Fruit fly (Drosophila melanogaster) whole organism, embryonic: ENCODE measurements around the gene CG31219.
A peak's percentile ranks its signal among the peaks of the same experiment; 100 is the strongest.

Source experiments
- Ada2b ChIP-seq: fragments of 200-800 bp; sonication (Bioruptor generic); IDR thresholded peaks from 2 replicates; pipeline ENCODE4 v1.3.6; 2022; ENCODE audit warnings: missing biosample characterization, missing genetic modification characterization
- Awh ChIP-seq: fragments of 200-800 bp; sonication (Bioruptor generic); IDR thresholded peaks from 2 replicates; pipeline ENCODE4, ENCODE4 v1.3.6; 2022; ENCODE audit warnings: missing biosample characterization, missing genetic modification characterization
- B-H2 ChIP-seq: fragments of 200-800 bp; sonication (Bioruptor generic); optimal IDR thresholded peaks from 2 replicates; lab custom pipeline; 2018; ENCODE audit warnings: missing biosample characterization, mild to moderate bottlenecking, missing genetic modification characterization
- Bdp1 ChIP-seq: fragments of 200-800 bp; sonication (Bioruptor generic); optimal IDR thresholded peaks from 3 replicates; lab custom pipeline; 2016; ENCODE audit warnings: missing biosample characterization, missing genetic modification characterization
- Bgb ChIP-seq: fragments of 200-800 bp; sonication (Bioruptor generic); IDR thresholded peaks from 2 replicates; pipeline ENCODE4 v1.3.6; 2022; ENCODE audit warnings: missing biosample characterization, missing genetic modification characterization; ENCODE audit not compliant: partially characterized antibody
- BtbVII ChIP-seq: fragments of 200-800 bp; sonication (Bioruptor generic); optimal IDR thresholded peaks from 3 replicates; lab custom pipeline; 2017; ENCODE audit warnings: missing biosample characterization, mild to moderate bottlenecking, missing genetic modification characterization
- Bteb2 ChIP-seq: fragments of 200-800 bp; sonication (Bioruptor generic); optimal IDR thresholded peaks from 2 replicates; lab custom pipeline; 2016; ENCODE audit warnings: missing biosample characterization, missing genetic modification characterization
- CG13123 ChIP-seq: fragments of 200-800 bp; sonication (Bioruptor generic); optimal IDR thresholded peaks from 2 replicates; lab custom pipeline; 2016; ENCODE audit warnings: missing biosample characterization, missing genetic modification characterization
- CG14965 ChIP-seq: fragments of 200-800 bp; sonication (Bioruptor generic); optimal IDR thresholded peaks from 2 replicates; lab custom pipeline; 2016; ENCODE audit warnings: missing biosample characterization, missing genetic modification characterization, borderline replicate concordance
- CG1529 ChIP-seq: fragments of 200-800 bp; sonication (Bioruptor generic); optimal IDR thresholded peaks from 3 replicates; lab custom pipeline; 2018; ENCODE audit warnings: missing biosample characterization, missing genetic modification characterization
- CG15514 ChIP-seq: fragments of 200-800 bp; sonication (Bioruptor generic); optimal IDR thresholded peaks from 3 replicates; lab custom pipeline; 2017; ENCODE audit warnings: missing biosample characterization, missing genetic modification characterization, mild to moderate bottlenecking, moderate library complexity, missing genetic modification reagents
- CG17802 ChIP-seq: fragments of 200-800 bp; sonication (Bioruptor generic); optimal IDR thresholded peaks from 2 replicates; lab custom pipeline; 2018; ENCODE audit warnings: missing biosample characterization, mild to moderate bottlenecking, missing genetic modification characterization, moderate library complexity
- CG18476 ChIP-seq: fragments of 200-800 bp; sonication (Bioruptor generic); optimal IDR thresholded peaks from 2 replicates; lab custom pipeline; 2016; ENCODE audit warnings: missing biosample characterization, mild to moderate bottlenecking, missing genetic modification characterization
- CG2116 ChIP-seq: fragments of 200-800 bp; sonication (Bioruptor generic); optimal IDR thresholded peaks from 3 replicates; lab custom pipeline; 2018; ENCODE audit warnings: missing biosample characterization, mild to moderate bottlenecking, missing genetic modification characterization
- CG34422 ChIP-seq: fragments of 200-800 bp; sonication (Bioruptor generic); IDR thresholded peaks from 3 replicates; pipeline ENCODE4 v1.3.6; 2022; ENCODE audit warnings: missing biosample characterization, missing genetic modification characterization
- CG4282 ChIP-seq: fragments of 200-800 bp; sonication (Bioruptor generic); optimal IDR thresholded peaks from 2 replicates; lab custom pipeline; 2016; ENCODE audit warnings: missing biosample characterization, missing genetic modification characterization
- CG4854 ChIP-seq: fragments of 200-800 bp; sonication (Bioruptor generic); optimal IDR thresholded peaks from 2 replicates; lab custom pipeline; 2016; ENCODE audit warnings: missing biosample characterization, missing genetic modification characterization, inconsistent platforms
- CG6654 ChIP-seq: fragments of 200-800 bp; sonication (Bioruptor generic); optimal IDR thresholded peaks from 2 replicates; lab custom pipeline; 2017; ENCODE audit warnings: missing biosample characterization, mild to moderate bottlenecking, missing genetic modification characterization
- CG6689 ChIP-seq: fragments of 200-800 bp; sonication (Bioruptor generic); IDR thresholded peaks from 2 replicates; pipeline ENCODE4 v1.3.6; 2022; ENCODE audit warnings: missing biosample characterization, missing genetic modification characterization
- Ets65A ChIP-seq: fragments of 200-800 bp; sonication (Bioruptor generic); peaks from one replicate; lab custom pipeline; 2016; ENCODE audit warnings: missing biosample characterization, missing genetic modification characterization
- Hey ChIP-seq: fragments of 200-800 bp; sonication (Bioruptor generic); optimal IDR thresholded peaks from 3 replicates; lab custom pipeline; 2018; ENCODE audit warnings: missing biosample characterization, mild to moderate bottlenecking, missing genetic modification characterization
- MBD-R2 ChIP-seq: fragments of 200-800 bp; sonication (Bioruptor generic); IDR thresholded peaks from 2 replicates; pipeline ENCODE4 v1.3.6; 2022; ENCODE audit warnings: missing biosample characterization, missing genetic modification characterization
- Scr ChIP-seq: fragments of 200-800 bp; sonication (Bioruptor generic); IDR thresholded peaks from 2 replicates; pipeline ENCODE4 v1.3.6; 2022; ENCODE audit warnings: missing biosample characterization, missing genetic modification characterization; ENCODE audit not compliant: partially characterized antibody
- YL-1 ChIP-seq: fragments of 200-800 bp; sonication (Bioruptor generic); optimal IDR thresholded peaks from 3 replicates; lab custom pipeline; 2017; ENCODE audit warnings: missing biosample characterization, mild to moderate bottlenecking, missing genetic modification characterization
- amos ChIP-seq: fragments of 200-800 bp; sonication (Bioruptor generic); IDR thresholded peaks from 2 replicates; pipeline ENCODE4 v1.3.6; 2022; ENCODE audit warnings: missing biosample characterization, missing genetic modification characterization; ENCODE audit not compliant: partially characterized antibody
- ara ChIP-seq: fragments of 200-800 bp; sonication (Bioruptor generic); IDR thresholded peaks from 2 replicates; pipeline ENCODE4 v1.3.6; 2022; ENCODE audit warnings: missing biosample characterization, missing genetic modification characterization
- bigmax ChIP-seq: fragments of 200-800 bp; sonication (Bioruptor generic); optimal IDR thresholded peaks from 2 replicates; lab custom pipeline; 2018; ENCODE audit warnings: missing biosample characterization, mild to moderate bottlenecking, missing genetic modification characterization
- cas ChIP-seq: fragments of 200-800 bp; sonication (Bioruptor generic); IDR thresholded peaks from 2 replicates; pipeline ENCODE4 v1.3.6; 2022; ENCODE audit warnings: missing biosample characterization, missing genetic modification characterization
- cg ChIP-seq: fragments of 200-800 bp; sonication (Bioruptor generic); optimal IDR thresholded peaks from 3 replicates; lab custom pipeline; 2019; ENCODE audit warnings: missing biosample characterization, mild to moderate bottlenecking, missing genetic modification characterization, moderate library complexity
- ci ChIP-seq: fragments of 200-800 bp; sonication (Bioruptor generic); IDR thresholded peaks from 3 replicates; pipeline ENCODE4 v1.3.6; 2022; ENCODE audit warnings: missing biosample characterization, missing genetic modification characterization
- crp ChIP-seq, 2 experiments: fragments of 200-800 bp; sonication (Bioruptor generic); optimal IDR thresholded peaks; 2 replicates in 1 of 2; 3 replicates in 1 of 2; lab custom pipeline; 2017; ENCODE audit warnings: missing biosample characterization in 2 of 2, missing genetic modification characterization in 2 of 2, mild to moderate bottlenecking in 1 of 2, moderate library complexity in 1 of 2
- cwo ChIP-seq: fragments of 200-800 bp; sonication (Bioruptor generic); optimal IDR thresholded peaks from 3 replicates; lab custom pipeline; 2017; ENCODE audit warnings: missing biosample characterization, missing genetic modification characterization, mild to moderate bottlenecking, moderate library complexity, missing genetic modification reagents
- danr ChIP-seq: fragments of 200-800 bp; sonication (Bioruptor generic); IDR thresholded peaks from 2 replicates; pipeline ENCODE4 v1.3.6; 2022; ENCODE audit warnings: missing biosample characterization, missing genetic modification characterization
- dpn ChIP-seq, 2 experiments: fragments of 200-800 bp; sonication (Bioruptor generic); optimal IDR thresholded peaks; 3 replicates each; lab custom pipeline; 2016; ENCODE audit warnings: missing biosample characterization in 2 of 2, missing genetic modification characterization in 2 of 2
- ewg ChIP-seq: fragments of 200-800 bp; sonication (Bioruptor generic); optimal IDR thresholded peaks from 3 replicates; lab custom pipeline; 2017; ENCODE audit warnings: mild to moderate bottlenecking, missing biosample characterization, missing genetic modification reagents, missing genetic modification characterization
- exex ChIP-seq: fragments of 200-800 bp; sonication (Bioruptor generic); optimal IDR thresholded peaks from 4 replicates; lab custom pipeline; 2018; ENCODE audit warnings: missing biosample characterization, mild to moderate bottlenecking, missing genetic modification characterization, moderate library complexity
- hbn ChIP-seq: fragments of 200-800 bp; sonication (Bioruptor generic); IDR thresholded peaks from 2 replicates; pipeline ENCODE4 v1.3.6; 2022; ENCODE audit warnings: missing biosample characterization, missing genetic modification characterization; ENCODE audit not compliant: partially characterized antibody
- ind ChIP-seq: fragments of 200-800 bp; sonication (Bioruptor generic); optimal IDR thresholded peaks from 3 replicates; lab custom pipeline; 2016; ENCODE audit warnings: missing biosample characterization, missing genetic modification characterization
- jing ChIP-seq: fragments of 200-800 bp; sonication (Bioruptor generic); optimal IDR thresholded peaks from 2 replicates; lab custom pipeline; 2018; ENCODE audit warnings: missing biosample characterization, mild to moderate bottlenecking, missing genetic modification characterization
- kah ChIP-seq: fragments of 200-800 bp; sonication (Bioruptor generic); optimal IDR thresholded peaks from 2 replicates; lab custom pipeline; 2018; ENCODE audit warnings: missing biosample characterization, mild to moderate bottlenecking, missing genetic modification characterization
- onecut ChIP-seq: fragments of 200-800 bp; sonication (Bioruptor generic); IDR thresholded peaks from 2 replicates; pipeline ENCODE4 v1.3.6; 2022; ENCODE audit warnings: missing biosample characterization, missing genetic modification characterization
- ro ChIP-seq: fragments of 200-800 bp; sonication (Bioruptor generic); IDR thresholded peaks from 2 replicates; pipeline ENCODE4 v1.3.6; 2022; ENCODE audit warnings: missing biosample characterization, missing genetic modification characterization
- row ChIP-seq: fragments of 200-800 bp; sonication (Bioruptor generic); IDR thresholded peaks from 3 replicates; pipeline ENCODE4 v1.3.6; 2022; ENCODE audit warnings: missing biosample characterization, missing genetic modification characterization
- scrt ChIP-seq: fragments of 200-800 bp; sonication (Bioruptor generic); optimal IDR thresholded peaks from 2 replicates; lab custom pipeline; 2018; ENCODE audit warnings: missing biosample characterization, mild to moderate bottlenecking, missing genetic modification characterization, moderate library complexity
- seq ChIP-seq: fragments of 200-800 bp; sonication (Bioruptor generic); IDR thresholded peaks from 2 replicates; pipeline ENCODE4 v1.3.6; 2022; ENCODE audit warnings: missing biosample characterization, missing genetic modification characterization
- shn ChIP-seq: fragments of 200-800 bp; sonication (Bioruptor generic); optimal IDR thresholded peaks from 3 replicates; lab custom pipeline; 2016; ENCODE audit warnings: missing biosample characterization, missing genetic modification characterization
- sima ChIP-seq: fragments of 200-800 bp; sonication (Bioruptor generic); optimal IDR thresholded peaks from 2 replicates; lab custom pipeline; 2016; ENCODE audit warnings: missing biosample characterization, missing genetic modification characterization
- slbo ChIP-seq: fragments of 200-800 bp; sonication (Bioruptor generic); IDR thresholded peaks from 2 replicates; pipeline ENCODE4 v1.3.6; 2022; ENCODE audit warnings: missing biosample characterization, missing genetic modification characterization
- sr ChIP-seq: fragments of 200-800 bp; sonication (Bioruptor generic); IDR thresholded peaks from 3 replicates; pipeline ENCODE4 v1.3.6; 2022; ENCODE audit warnings: missing biosample characterization, missing genetic modification characterization
- z ChIP-seq: fragments of 200-800 bp; sonication (Bioruptor generic); IDR thresholded peaks from 3 replicates; pipeline ENCODE4 v1.3.6; 2022; ENCODE audit warnings: missing biosample characterization, missing genetic modification characterization

Gene CG31219

dm6 chr3R:19648289-19648916 lies 2.4 kb upstream of the CG31219 start, which contains the start of the genes CG6195 and CG31220 (continued):
- TF ChIP-seq sima (GFP tag; lab: Kevin White, UChicago) (no peak), slbo (GFP tag; lab: Robert Waterston, UW) (peak; percentile 33; the same call in 1 of the 2 replicates), Ada2b (GFP tag; lab: Robert Waterston, UW) (no peak), CG15514 (GFP tag; lab: Kevin White, UChicago) (peak; percentile 53), BtbVII (GFP tag; lab: Kevin White, UChicago) (no peak), ara (no peak), CG13123 (GFP tag; lab: Kevin White, UChicago) (no peak), Bdp1 (no peak), jing (GFP tag; lab: Kevin White, UChicago) (no peak), CG6654 (GFP tag; lab: Kevin White, UChicago) (no peak), CG17802 (tag; lab: Kevin White, UChicago) (no peak), z (no peak), CG1529 (GFP tag; lab: Kevin White, UChicago) (no peak), B-H2 (GFP tag; lab: Kevin White, UChicago) (no peak), cwo (GFP tag; lab: Kevin White, UChicago) (no peak), shn (GFP tag; lab: Kevin White, UChicago) (no peak), CG6689 (0 out of 2 replicates have a peak, but pooled peaks have one; percentile 7), Bteb2 (GFP tag; lab: Kevin White, UChicago) (peak; percentile 9), CG18476 (GFP tag; lab: Kevin White, UChicago) (no peak), ci (GFP tag; lab: Robert Waterston, UW) (peak; percentile 81), ro (GFP tag; lab: Robert Waterston, UW) (no peak), CG4854 (no peak), ind (GFP tag; lab: Kevin White, UChicago) (no peak), amos (GFP tag; lab: Robert Waterston, UW) (no peak; the same call in 1 of the 2 replicates), exex (tag; lab: Kevin White, UChicago) (no peak), CG14965 (no peak), Awh (GFP tag; lab: Robert Waterston, UW) (0 out of 2 replicates have a peak, but pooled peaks have one; percentile 20), danr (no peak), cg (GFP tag; lab: Kevin White, UChicago) (no peak), cas (GFP tag; lab: Robert Waterston, UW) (no peak), ewg (GFP tag; lab: Kevin White, UChicago) (peak; percentile 40), onecut (GFP tag; lab: Robert Waterston, UW) (peak; percentile 29; the same call in 1 of the 2 replicates), bigmax (GFP tag; lab: Kevin White, UChicago) (peak; percentile 94)

- peak; percentile 0 for TF ChIP-seq kah (GFP tag; lab: Kevin White, UChicago)
- 0 out of 2 replicates have a peak, but pooled peaks have one; percentile 25 for TF ChIP-seq hbn (GFP tag; lab: Robert Waterston, UW)
- TF ChIP-seq Bgb (GFP tag; lab: Robert Waterston, UW) = peak; percentile 11; the same call in 1 of the 2 replicates
- TF ChIP-seq seq (GFP tag; lab: Robert Waterston, UW) = peak; percentile 73; the same call in 1 of the 2 replicates
- peak; percentile 71 for TF ChIP-seq MBD-R2
- TF ChIP-seq CG4282 = no peak
- TF ChIP-seq Scr (GFP tag; lab: Robert Waterston, UW) = no peak
- TF ChIP-seq dpn (GFP tag; optimal IDR thresholded peaks at IDR 0.05; lab: Kevin White, UChicago) = no peak
- TF ChIP-seq CG34422 = peak; percentile 78; the same call in 2 of the 3 replicates
- TF ChIP-seq CG2116 = no peak
- no peak for TF ChIP-seq row (GFP tag; lab: Robert Waterston, UW)
- TF ChIP-seq scrt (GFP tag; lab: Kevin White, UChicago) = peak; percentile 99
- TF ChIP-seq sr (GFP tag; lab: Robert Waterston, UW) = 0 out of 3 replicates have a peak, but pooled peaks have one; percentile 6
- TF ChIP-seq CG15514 (GFP tag; lab: Kevin White, UChicago) = peak; percentile 66
- peak in 1 of 2 experiments; percentile 57 for TF ChIP-seq crp (GFP tag; optimal IDR thresholded peaks at IDR 0.05; lab: Kevin White, UChicago)
- TF ChIP-seq Hey (tag; lab: Kevin White, UChicago) = peak; percentile 44
- TF ChIP-seq ewg (GFP tag; lab: Kevin White, UChicago) = peak; percentile 95
- peak; percentile 6 for TF ChIP-seq Ets65A
- TF ChIP-seq YL-1 (GFP tag; lab: Kevin White, UChicago) = no peak
Observed at dm6 chr3R:19656455-19656854, 5.6 kb downstream of the CG31219 start.
